Fruit fly (Drosophila melanogaster) whole organism, embryonic: Measurements from ENCODE around the gene CG8289.

Experiments used
- Ada2b ChIP-seq: fragments of 200-800 bp; sonication (Bioruptor generic); IDR thresholded peaks from 2 replicates; pipeline ENCODE4 v1.3.6; 2022; ENCODE audit warnings: missing biosample characterization, missing genetic modification characterization
- BtbVII ChIP-seq: fragments of 200-800 bp; sonication (Bioruptor generic); optimal IDR thresholded peaks from 3 replicates; lab custom pipeline; 2017; ENCODE audit warnings: missing biosample characterization, mild to moderate bottlenecking, missing genetic modification characterization
- Bteb2 ChIP-seq: fragments of 200-800 bp; sonication (Bioruptor generic); optimal IDR thresholded peaks from 2 replicates; lab custom pipeline; 2016; ENCODE audit warnings: missing biosample characterization, missing genetic modification characterization
- CG10321 ChIP-seq: fragments of 200-800 bp; sonication (Bioruptor generic); IDR thresholded peaks from 2 replicates; pipeline ENCODE4 v1.3.6; 2022; ENCODE audit warnings: missing biosample characterization, missing genetic modification characterization
- CG10462 ChIP-seq: fragments of 200-800 bp; sonication (Bioruptor generic); optimal IDR thresholded peaks from 2 replicates; lab custom pipeline; 2016; ENCODE audit warnings: missing biosample characterization, missing genetic modification characterization
- CG10654 ChIP-seq: fragments of 200-800 bp; sonication (Bioruptor generic); optimal IDR thresholded peaks from 2 replicates; lab custom pipeline; 2016; ENCODE audit warnings: missing biosample characterization, missing genetic modification characterization
- CG11723 ChIP-seq: fragments of 200-800 bp; sonication (Bioruptor generic); optimal IDR thresholded peaks from 2 replicates; lab custom pipeline; 2017; ENCODE audit warnings: missing biosample characterization, mild to moderate bottlenecking, missing genetic modification characterization
- CG12299 ChIP-seq: fragments of 200-800 bp; sonication (Bioruptor generic); optimal IDR thresholded peaks from 2 replicates; lab custom pipeline; 2018; ENCODE audit warnings: missing biosample characterization, mild to moderate bottlenecking, missing genetic modification characterization
- CG12744 ChIP-seq: fragments of 200-800 bp; sonication (Bioruptor generic); optimal IDR thresholded peaks from 2 replicates; lab custom pipeline; 2016; ENCODE audit warnings: missing biosample characterization, missing genetic modification characterization
- CG13287 ChIP-seq: fragments of 200-800 bp; sonication (Bioruptor generic); IDR thresholded peaks from 2 replicates; pipeline ENCODE4 v1.3.6; 2022; ENCODE audit warnings: missing biosample characterization, missing genetic modification characterization; ENCODE audit not compliant: partially characterized antibody
- CG15011 ChIP-seq: fragments of 200-800 bp; sonication (Bioruptor generic); optimal IDR thresholded peaks from 3 replicates; lab custom pipeline; 2018; ENCODE audit warnings: missing biosample characterization, mild to moderate bottlenecking, missing genetic modification characterization
- CG1529 ChIP-seq: fragments of 200-800 bp; sonication (Bioruptor generic); optimal IDR thresholded peaks from 3 replicates; lab custom pipeline; 2018; ENCODE audit warnings: missing biosample characterization, missing genetic modification characterization
- CG15601 ChIP-seq: fragments of 200-800 bp; sonication (Bioruptor generic); optimal IDR thresholded peaks from 3 replicates; lab custom pipeline; 2019; ENCODE audit warnings: missing biosample characterization, mild to moderate bottlenecking, missing genetic modification characterization, moderate library complexity
- CG17802 ChIP-seq: fragments of 200-800 bp; sonication (Bioruptor generic); optimal IDR thresholded peaks from 2 replicates; lab custom pipeline; 2018; ENCODE audit warnings: missing biosample characterization, mild to moderate bottlenecking, missing genetic modification characterization, moderate library complexity
- CG1792 ChIP-seq: fragments of 200-800 bp; sonication (Bioruptor generic); optimal IDR thresholded peaks from 2 replicates; lab custom pipeline; 2016; ENCODE audit warnings: missing biosample characterization, missing genetic modification characterization
- CG18011 ChIP-seq: fragments of 200-800 bp; sonication (Bioruptor generic); optimal IDR thresholded peaks from 2 replicates; lab custom pipeline; 2017; ENCODE audit warnings: missing biosample characterization, missing genetic modification characterization, mild to moderate bottlenecking, moderate library complexity, missing genotype
- CG30020 ChIP-seq: fragments of 200-800 bp; optimal IDR thresholded peaks from 2 replicates; lab custom pipeline; 2019; ENCODE audit warnings: missing biosample characterization, mild to moderate bottlenecking, missing genetic modification characterization, moderate library complexity
- CG3065 ChIP-seq: fragments of 200-800 bp; sonication (Bioruptor generic); optimal IDR thresholded peaks from 2 replicates; lab custom pipeline; 2016; ENCODE audit warnings: missing biosample characterization, missing genetic modification characterization
- CG31388 ChIP-seq: fragments of 200-800 bp; sonication (Bioruptor generic); optimal IDR thresholded peaks from 2 replicates; lab custom pipeline; 2016; ENCODE audit warnings: missing biosample characterization, missing genetic modification characterization
- CG34224 ChIP-seq: fragments of 200-800 bp; sonication (Bioruptor generic); IDR thresholded peaks from 3 replicates; pipeline ENCODE4 v1.3.6; 2022; ENCODE audit warnings: missing biosample characterization, missing genetic modification characterization; ENCODE audit not compliant: partially characterized antibody
- CG3838 ChIP-seq: fragments of 200-800 bp; sonication (Bioruptor generic); optimal IDR thresholded peaks from 3 replicates; lab custom pipeline; 2016; ENCODE audit warnings: missing biosample characterization, missing genetic modification characterization
- CG4328 ChIP-seq: fragments of 200-800 bp; sonication (Bioruptor generic); optimal IDR thresholded peaks from 3 replicates; lab custom pipeline; 2017; ENCODE audit warnings: missing biosample characterization, missing genetic modification reagents, missing genetic modification characterization
- CG6683 ChIP-seq: fragments of 200-800 bp; sonication (Bioruptor generic); optimal IDR thresholded peaks from 2 replicates; lab custom pipeline; 2017; ENCODE audit warnings: missing biosample characterization, mild to moderate bottlenecking, missing genetic modification characterization, missing genetic modification reagents
- CG6813 ChIP-seq: fragments of 200-800 bp; sonication (Bioruptor generic); optimal IDR thresholded peaks from 2 replicates; lab custom pipeline; 2017; ENCODE audit warnings: missing biosample characterization, missing genetic modification characterization, mild to moderate bottlenecking, moderate library complexity, missing genetic modification reagents
- CG7271 ChIP-seq: fragments of 200-800 bp; sonication (Bioruptor generic); optimal IDR thresholded peaks from 2 replicates; lab custom pipeline; 2018; ENCODE audit warnings: missing biosample characterization, mild to moderate bottlenecking, missing genetic modification characterization, moderate library complexity
- CG8089 ChIP-seq: fragments of 200-800 bp; sonication (Bioruptor generic); optimal IDR thresholded peaks from 3 replicates; lab custom pipeline; 2016; ENCODE audit warnings: missing biosample characterization, missing genetic modification characterization
- CG8924 ChIP-seq: fragments of 200-800 bp; optimal IDR thresholded peaks from 3 replicates; lab custom pipeline; 2019; ENCODE audit warnings: missing biosample characterization, mild to moderate bottlenecking, missing genetic modification characterization, moderate library complexity
- CHES-1-like ChIP-seq: fragments of 200-800 bp; sonication (Bioruptor generic); optimal IDR thresholded peaks from 2 replicates; lab custom pipeline; 2016; ENCODE audit warnings: missing biosample characterization, missing genetic modification characterization
- Deaf1 ChIP-seq: fragments of 200-800 bp; optimal IDR thresholded peaks from 3 replicates; lab custom pipeline; 2019; ENCODE audit warnings: missing biosample characterization, mild to moderate bottlenecking, missing genetic modification characterization, moderate library complexity
- ERR ChIP-seq: fragments of 200-800 bp; sonication (Bioruptor generic); optimal IDR thresholded peaks from 2 replicates; lab custom pipeline; 2016; ENCODE audit warnings: missing biosample characterization, missing genetic modification characterization
- Fer1 ChIP-seq: fragments of 200-800 bp; sonication (Bioruptor generic); optimal IDR thresholded peaks from 2 replicates; lab custom pipeline; 2017; ENCODE audit warnings: missing biosample characterization, mild to moderate bottlenecking, missing genetic modification characterization
- GATAe ChIP-seq: fragments of 200-800 bp; sonication (Bioruptor generic); conservative IDR thresholded peaks from 2 replicates; pipeline ENCODE4 v1.3.6; 2022; ENCODE audit warnings: missing biosample characterization, missing genetic modification characterization
- Hmx ChIP-seq: fragments of 200-800 bp; sonication (Bioruptor generic); optimal IDR thresholded peaks from 2 replicates; lab custom pipeline; 2016; ENCODE audit warnings: missing biosample characterization, missing genetic modification characterization
- Myb ChIP-seq: fragments of 200-800 bp; sonication (Bioruptor generic); optimal IDR thresholded peaks from 2 replicates; lab custom pipeline; 2016; ENCODE audit warnings: missing biosample characterization, missing genetic modification characterization
- Spps ChIP-seq: fragments of 200-800 bp; sonication (Bioruptor generic); optimal IDR thresholded peaks from 2 replicates; lab custom pipeline; 2018; ENCODE audit warnings: missing biosample characterization, mild to moderate bottlenecking, missing genetic modification characterization
- Sry-δ ChIP-seq: fragments of 200-800 bp; sonication (Bioruptor generic); optimal IDR thresholded peaks from 2 replicates; lab custom pipeline; 2016; ENCODE audit warnings: missing biosample characterization, missing genetic modification characterization
- Taf1 ChIP-seq: fragments of 200-800 bp; sonication (Bioruptor generic); IDR thresholded peaks from 2 replicates; pipeline ENCODE4 v1.3.6; 2022; ENCODE audit warnings: missing biosample characterization, missing genetic modification characterization
- ase ChIP-seq: fragments of 200-800 bp; sonication (Bioruptor generic); IDR thresholded peaks from 3 replicates; pipeline ENCODE4 v1.3.6; 2022; ENCODE audit warnings: missing biosample characterization, missing genetic modification characterization
- bab2 ChIP-seq: fragments of 200-800 bp; sonication (Bioruptor generic); optimal IDR thresholded peaks from 2 replicates; lab custom pipeline; 2016; ENCODE audit warnings: missing biosample characterization, missing genetic modification characterization
- bbx ChIP-seq: fragments of 200-800 bp; sonication (Bioruptor generic); IDR thresholded peaks from 2 replicates; pipeline ENCODE4 v1.3.6; 2022; ENCODE audit warnings: missing biosample characterization, missing genetic modification characterization; ENCODE audit not compliant: partially characterized antibody
- chn ChIP-seq: fragments of 200-800 bp; sonication (Bioruptor generic); optimal IDR thresholded peaks from 2 replicates; lab custom pipeline; 2016; ENCODE audit warnings: missing biosample characterization, missing genetic modification characterization
- dati ChIP-seq: fragments of 200-800 bp; sonication (Bioruptor generic); IDR thresholded peaks from 2 replicates; pipeline ENCODE4 v1.3.6; 2022; ENCODE audit warnings: missing biosample characterization, missing genetic modification characterization
- fd102C ChIP-seq: fragments of 200-800 bp; sonication (Bioruptor generic); optimal IDR thresholded peaks from 2 replicates; lab custom pipeline; 2018; ENCODE audit warnings: missing biosample characterization, mild to moderate bottlenecking, missing genetic modification characterization, moderate library complexity
- h ChIP-seq: fragments of >200 bp; optimal IDR thresholded peaks from 2 replicates; lab custom pipeline; 2017
- pan ChIP-seq, 4 experiments: fragments of >200 bp in 3 of 4; fragments of 200-800 bp in 1 of 4; sonication (Bioruptor generic) in 1 of 4; optimal IDR thresholded peaks in 3 of 4; IDR thresholded peaks in 1 of 4; 2 replicates each; pipeline versions ENCODE4 v1.3.6 to Lab custom; 2017 to 2022; ENCODE audit warnings: missing biosample characterization in 2 of 4, missing genetic modification characterization in 2 of 4, mixed read lengths in 1 of 4
- salm ChIP-seq: fragments of 200-800 bp; sonication (Bioruptor generic); optimal IDR thresholded peaks from 2 replicates; lab custom pipeline; 2018; ENCODE audit warnings: missing biosample characterization, mild to moderate bottlenecking, missing genetic modification characterization
- schlank ChIP-seq: fragments of 200-800 bp; sonication (Bioruptor generic); optimal IDR thresholded peaks from 2 replicates; lab custom pipeline; 2018; ENCODE audit warnings: missing biosample characterization, mild to moderate bottlenecking, missing genetic modification characterization
- sens ChIP-seq: fragments of 200-800 bp; sonication (Bioruptor generic); peaks from one replicate; lab custom pipeline; 2016; ENCODE audit warnings: missing biosample characterization, missing genetic modification characterization
- tap ChIP-seq: fragments of 200-800 bp; optimal IDR thresholded peaks from 3 replicates; lab custom pipeline; 2019; ENCODE audit warnings: missing biosample characterization, mild to moderate bottlenecking, missing genetic modification characterization, moderate library complexity
- tx ChIP-seq: fragments of 200-800 bp; sonication (Bioruptor generic); optimal IDR thresholded peaks from 2 replicates; lab custom pipeline; 2016; ENCODE audit warnings: missing biosample characterization, missing genetic modification characterization
- wek ChIP-seq: fragments of 200-800 bp; sonication (Bioruptor generic); optimal IDR thresholded peaks from 3 replicates; lab custom pipeline; 2018; ENCODE audit warnings: missing biosample characterization, mild to moderate bottlenecking, missing genetic modification characterization, moderate library complexity

The CG8289 gene

dm6 chrX:17599330-17599729 is 36.5 kb downstream of the CG8289 start, which contains the start of gene X11L (continued):
- TF ChIP-seq CHES-1-like (GFP tag; lab: Kevin White, UChicago): peak; percentile 79
- peak; percentile 20 for TF ChIP-seq CG3838 (GFP tag; lab: Kevin White, UChicago)
- no peak for TF ChIP-seq pan (optimal IDR thresholded peaks at IDR 0.05; lab: Kevin White, UChicago)
- peak in 1 of 2 experiments; percentile 64 for TF ChIP-seq pan (GFP tag; optimal IDR thresholded peaks at IDR 0.05 in 1 of 2, IDR thresholded peaks at IDR 0.05 in 1 of 2)
- TF ChIP-seq CG34224: peak; percentile 86
- TF ChIP-seq CG8924: no peak
- TF ChIP-seq CG11723 (GFP tag; lab: Kevin White, UChicago): no peak
- TF ChIP-seq CG7271: no peak
- TF ChIP-seq bbx: peak; percentile 89
- TF ChIP-seq CG4328 (GFP tag; lab: Kevin White, UChicago): no peak
- no peak for TF ChIP-seq CG10321 (GFP tag; lab: Robert Waterston, UW)
- no peak for TF ChIP-seq CG12299 (tag; lab: Kevin White, UChicago)
- TF ChIP-seq Taf1 (GFP tag; lab: Robert Waterston, UW): peak; percentile 41; the same call in 1 of the 2 replicates
- TF ChIP-seq salm (tag; lab: Kevin White, UChicago): no peak
- TF ChIP-seq CG15011 (GFP tag; lab: Kevin White, UChicago): no peak
- TF ChIP-seq tap: no peak
- TF ChIP-seq CG6813 (GFP tag; lab: Kevin White, UChicago): peak; percentile 8
- peak; percentile 1 for TF ChIP-seq CG1529 (GFP tag; lab: Kevin White, UChicago)
- TF ChIP-seq dati: no peak
- peak; percentile 94 for TF ChIP-seq sens
- peak; percentile 8 for TF ChIP-seq wek
- TF ChIP-seq Bteb2 (GFP tag; lab: Kevin White, UChicago): peak; percentile 55
- TF ChIP-seq CG13287 (GFP tag; lab: Robert Waterston, UW): peak; percentile 89
- no peak for TF ChIP-seq Deaf1
- TF ChIP-seq ase (GFP tag; lab: Robert Waterston, UW): peak; percentile 53; the same call in 2 of the 3 replicates
- peak; percentile 66 for TF ChIP-seq CG18011 (GFP tag; lab: Kevin White, UChicago)
- peak; percentile 43 for TF ChIP-seq CG31388 (GFP tag; lab: Kevin White, UChicago)
- TF ChIP-seq bab2 (GFP tag; lab: Kevin White, UChicago): peak; percentile 80
- TF ChIP-seq Ada2b: peak; percentile 28; the same call in 1 of the 2 replicates
- no peak for TF ChIP-seq Hmx (GFP tag; lab: Kevin White, UChicago)
- TF ChIP-seq GATAe (GFP tag; lab: Robert Waterston, UW): no peak
- TF ChIP-seq CG8089 (GFP tag; lab: Kevin White, UChicago): peak; percentile 58
- TF ChIP-seq Myb: peak; percentile 81
- TF ChIP-seq CG10462 (GFP tag; lab: Kevin White, UChicago): no peak
- peak; percentile 11 for TF ChIP-seq CG6683 (GFP tag; lab: Kevin White, UChicago)
- no peak for TF ChIP-seq CG17802 (tag; lab: Kevin White, UChicago)
- TF ChIP-seq CG15601 (tag; lab: Kevin White, UChicago): no peak
- TF ChIP-seq h (lab: Kevin White, UChicago): no peak
- peak; percentile 72 for TF ChIP-seq ERR (GFP tag; lab: Kevin White, UChicago)
- peak; percentile 63 for TF ChIP-seq CG10654
- TF ChIP-seq CG3065 (GFP tag; lab: Kevin White, UChicago): no peak
- peak; percentile 50 for TF ChIP-seq CG12744
- peak; percentile 74 for TF ChIP-seq chn
- no peak for TF ChIP-seq fd102C
- no peak for TF ChIP-seq schlank (tag; lab: Kevin White, UChicago)
- peak; percentile 53 for TF ChIP-seq Fer1 (GFP tag; lab: Kevin White, UChicago)
- TF ChIP-seq tx (GFP tag; lab: Kevin White, UChicago): peak; percentile 70
- peak; percentile 82 for TF ChIP-seq Sry-δ (GFP tag; lab: Kevin White, UChicago)
- TF ChIP-seq CG30020 (tag; lab: Kevin White, UChicago): peak; percentile 25
- peak; percentile 56 for TF ChIP-seq CG1792 (GFP tag; lab: Kevin White, UChicago)
- no peak for TF ChIP-seq BtbVII (GFP tag; lab: Kevin White, UChicago)
- TF ChIP-seq Spps (tag; lab: Kevin White, UChicago): no peak
